Fruit fly (Drosophila melanogaster) whole organism, embryonic: ENCODE measurements around the gene CG13801.

Experiments used
- ATbp ChIP-seq: fragments of 200-800 bp; sonication (Bioruptor generic); optimal IDR thresholded peaks from 2 replicates; lab custom pipeline; 2017; ENCODE audit warnings: missing biosample characterization, mild to moderate bottlenecking, missing genetic modification characterization, missing genetic modification reagents
- Aef1 ChIP-seq: fragments of 200-800 bp; sonication (Bioruptor generic); IDR thresholded peaks from 3 replicates; pipeline ENCODE4 v1.3.6; 2022; ENCODE audit warnings: missing biosample characterization, missing genetic modification characterization
- Awh ChIP-seq: fragments of 200-800 bp; sonication (Bioruptor generic); IDR thresholded peaks from 2 replicates; pipeline ENCODE4, ENCODE4 v1.3.6; 2022; ENCODE audit warnings: missing biosample characterization, missing genetic modification characterization
- Bdp1 ChIP-seq: fragments of 200-800 bp; sonication (Bioruptor generic); optimal IDR thresholded peaks from 3 replicates; lab custom pipeline; 2016; ENCODE audit warnings: missing biosample characterization, missing genetic modification characterization
- Bgb ChIP-seq: fragments of 200-800 bp; sonication (Bioruptor generic); IDR thresholded peaks from 2 replicates; pipeline ENCODE4 v1.3.6; 2022; ENCODE audit warnings: missing biosample characterization, missing genetic modification characterization; ENCODE audit not compliant: partially characterized antibody
- CG1024 ChIP-seq: fragments of 200-800 bp; sonication (Bioruptor generic); IDR thresholded peaks from 2 replicates; pipeline ENCODE4 v1.3.6; 2022; ENCODE audit warnings: missing biosample characterization, missing genetic modification characterization
- CG12104 ChIP-seq: fragments of 200-800 bp; sonication (Bioruptor generic); optimal IDR thresholded peaks from 3 replicates; lab custom pipeline; 2016; ENCODE audit warnings: missing biosample characterization, missing genetic modification characterization
- CG12744 ChIP-seq: fragments of 200-800 bp; sonication (Bioruptor generic); optimal IDR thresholded peaks from 2 replicates; lab custom pipeline; 2016; ENCODE audit warnings: missing biosample characterization, missing genetic modification characterization
- CG13287 ChIP-seq: fragments of 200-800 bp; sonication (Bioruptor generic); IDR thresholded peaks from 2 replicates; pipeline ENCODE4 v1.3.6; 2022; ENCODE audit warnings: missing biosample characterization, missing genetic modification characterization; ENCODE audit not compliant: partially characterized antibody
- CG13624 ChIP-seq: fragments of 200-800 bp; sonication (Bioruptor generic); optimal IDR thresholded peaks from 2 replicates; lab custom pipeline; 2016; ENCODE audit warnings: missing biosample characterization, missing genetic modification characterization
- CG15011 ChIP-seq: fragments of 200-800 bp; sonication (Bioruptor generic); optimal IDR thresholded peaks from 3 replicates; lab custom pipeline; 2018; ENCODE audit warnings: missing biosample characterization, mild to moderate bottlenecking, missing genetic modification characterization
- CG17568 ChIP-seq: fragments of 200-800 bp; sonication (Bioruptor generic); optimal IDR thresholded peaks from 2 replicates; lab custom pipeline; 2018; ENCODE audit warnings: missing biosample characterization, mild to moderate bottlenecking, missing genetic modification characterization, moderate library complexity
- CG18764 ChIP-seq: fragments of 200-800 bp; sonication (Bioruptor generic); optimal IDR thresholded peaks from 3 replicates; lab custom pipeline; 2016; ENCODE audit warnings: missing biosample characterization, missing genetic modification characterization
- CG2116 ChIP-seq: fragments of 200-800 bp; sonication (Bioruptor generic); optimal IDR thresholded peaks from 3 replicates; lab custom pipeline; 2018; ENCODE audit warnings: missing biosample characterization, mild to moderate bottlenecking, missing genetic modification characterization
- CG31365 ChIP-seq: fragments of 200-800 bp; sonication (Bioruptor generic); optimal IDR thresholded peaks from 2 replicates; lab custom pipeline; 2018; ENCODE audit warnings: missing biosample characterization, mild to moderate bottlenecking, missing genetic modification characterization
- CG31441 ChIP-seq: fragments of 200-800 bp; sonication (Bioruptor generic); IDR thresholded peaks from 2 replicates; pipeline ENCODE4 v1.3.6; 2022; ENCODE audit warnings: missing biosample characterization, missing genetic modification characterization
- CG33557 ChIP-seq: fragments of 200-800 bp; sonication (Bioruptor generic); optimal IDR thresholded peaks from 2 replicates; lab custom pipeline; 2019; ENCODE audit warnings: missing biosample characterization, mild to moderate bottlenecking, missing genetic modification characterization, moderate library complexity
- CG3847 ChIP-seq: fragments of 200-800 bp; sonication (Bioruptor generic); IDR thresholded peaks from 2 replicates; pipeline ENCODE4 v1.3.6; 2022; ENCODE audit warnings: missing biosample characterization, missing genetic modification characterization
- CG4360 ChIP-seq: fragments of 200-800 bp; sonication (Bioruptor generic); IDR thresholded peaks from 2 replicates; pipeline ENCODE4 v1.3.6; 2022; ENCODE audit warnings: missing biosample characterization, missing genetic modification characterization
- CG43689 ChIP-seq: fragments of 200-800 bp; sonication (Bioruptor generic); IDR thresholded peaks from 2 replicates; pipeline ENCODE4 v1.3.6; 2022; ENCODE audit warnings: missing biosample characterization, missing genetic modification characterization
- CG4404 ChIP-seq: fragments of 200-800 bp; sonication (Bioruptor generic); IDR thresholded peaks from 2 replicates; pipeline ENCODE4 v1.3.6; 2022; ENCODE audit warnings: missing biosample characterization, missing genetic modification characterization
- CG4424 ChIP-seq: fragments of 200-800 bp; sonication (Bioruptor generic); optimal IDR thresholded peaks from 3 replicates; lab custom pipeline; 2016; ENCODE audit warnings: missing biosample characterization, missing genetic modification characterization
- CG4854 ChIP-seq: fragments of 200-800 bp; sonication (Bioruptor generic); optimal IDR thresholded peaks from 2 replicates; lab custom pipeline; 2016; ENCODE audit warnings: missing biosample characterization, missing genetic modification characterization, inconsistent platforms
- CG6175 ChIP-seq: fragments of 200-800 bp; sonication (Bioruptor generic); IDR thresholded peaks from 3 replicates; pipeline ENCODE4 v1.3.6; 2022; ENCODE audit warnings: missing biosample characterization, missing genetic modification characterization
- CG6654 ChIP-seq: fragments of 200-800 bp; sonication (Bioruptor generic); optimal IDR thresholded peaks from 2 replicates; lab custom pipeline; 2017; ENCODE audit warnings: missing biosample characterization, mild to moderate bottlenecking, missing genetic modification characterization
- CG6683 ChIP-seq: fragments of 200-800 bp; sonication (Bioruptor generic); optimal IDR thresholded peaks from 2 replicates; lab custom pipeline; 2017; ENCODE audit warnings: missing biosample characterization, mild to moderate bottlenecking, missing genetic modification characterization, missing genetic modification reagents
- CG7372 ChIP-seq: fragments of 200-800 bp; sonication (Bioruptor generic); IDR thresholded peaks from 2 replicates; pipeline ENCODE4 v1.3.6; 2022; ENCODE audit warnings: missing biosample characterization, missing genetic modification characterization
- CG8388 ChIP-seq: fragments of 200-800 bp; sonication (Bioruptor generic); optimal IDR thresholded peaks from 2 replicates; lab custom pipeline; 2019; ENCODE audit warnings: missing biosample characterization, mild to moderate bottlenecking, missing genetic modification characterization, moderate library complexity
- E2f2 ChIP-seq: fragments of 200-800 bp; sonication (Bioruptor generic); IDR thresholded peaks from 2 replicates; pipeline ENCODE4 v1.3.6; 2022; ENCODE audit warnings: missing biosample characterization, missing genetic modification characterization
- Lpt ChIP-seq: fragments of >200 bp; optimal IDR thresholded peaks from 2 replicates; lab custom pipeline; 2018; ENCODE audit warnings: missing biosample characterization, missing genetic modification characterization
- Med ChIP-seq: fragments of 200-800 bp; sonication (Bioruptor generic); peaks from one replicate; lab custom pipeline; 2016; ENCODE audit warnings: missing biosample characterization, missing genetic modification characterization, mild to moderate bottlenecking, inconsistent platforms, moderate library complexity
- Vsx1 ChIP-seq: fragments of 200-800 bp; sonication (Bioruptor generic); optimal IDR thresholded peaks from 2 replicates; lab custom pipeline; 2017; ENCODE audit warnings: missing biosample characterization, mild to moderate bottlenecking, missing genetic modification characterization, missing genetic modification reagents
- ac ChIP-seq: fragments of 200-800 bp; sonication (Bioruptor generic); optimal IDR thresholded peaks from 3 replicates; lab custom pipeline; 2017; ENCODE audit warnings: missing biosample characterization, mild to moderate bottlenecking, missing genetic modification characterization
- amos ChIP-seq: fragments of 200-800 bp; sonication (Bioruptor generic); IDR thresholded peaks from 2 replicates; pipeline ENCODE4 v1.3.6; 2022; ENCODE audit warnings: missing biosample characterization, missing genetic modification characterization; ENCODE audit not compliant: partially characterized antibody
- ato ChIP-seq: fragments of 200-800 bp; sonication (Bioruptor generic); IDR thresholded peaks from 2 replicates; pipeline ENCODE4 v1.3.6; 2022; ENCODE audit warnings: missing biosample characterization, missing genetic modification characterization; ENCODE audit not compliant: partially characterized antibody
- az2 ChIP-seq: fragments of 200-800 bp; sonication (Bioruptor generic); optimal IDR thresholded peaks from 3 replicates; lab custom pipeline; 2016; ENCODE audit warnings: missing biosample characterization, missing genetic modification characterization
- cwo ChIP-seq: fragments of 200-800 bp; sonication (Bioruptor generic); optimal IDR thresholded peaks from 3 replicates; lab custom pipeline; 2017; ENCODE audit warnings: missing biosample characterization, missing genetic modification characterization, mild to moderate bottlenecking, moderate library complexity, missing genetic modification reagents
- dan ChIP-seq: fragments of 200-800 bp; sonication (Bioruptor generic); IDR thresholded peaks from 2 replicates; pipeline ENCODE4 v1.3.6; 2022; ENCODE audit warnings: missing biosample characterization, missing genetic modification characterization
- dysf ChIP-seq: fragments of 200-800 bp; sonication (Bioruptor generic); IDR thresholded peaks from 3 replicates; pipeline ENCODE4 v1.3.6; 2022; ENCODE audit warnings: missing biosample characterization, missing genetic modification characterization
- ftz-f1 ChIP-seq: fragments of 200-800 bp; sonication (Bioruptor generic); optimal IDR thresholded peaks from 2 replicates; lab custom pipeline; 2016; ENCODE audit warnings: missing biosample characterization, missing genetic modification characterization
- gfzf ChIP-seq: fragments of 200-800 bp; sonication (Bioruptor generic); optimal IDR thresholded peaks from 2 replicates; lab custom pipeline; 2016; ENCODE audit warnings: missing biosample characterization, mild to moderate bottlenecking, missing genetic modification characterization, moderate library complexity
- ind ChIP-seq: fragments of 200-800 bp; sonication (Bioruptor generic); optimal IDR thresholded peaks from 3 replicates; lab custom pipeline; 2016; ENCODE audit warnings: missing biosample characterization, missing genetic modification characterization
- pb ChIP-seq: fragments of 200-800 bp; sonication (Bioruptor generic); optimal IDR thresholded peaks from 3 replicates; lab custom pipeline; 2016; ENCODE audit warnings: missing biosample characterization, missing genetic modification characterization
- pfk ChIP-seq: fragments of 200-800 bp; sonication (Bioruptor generic); optimal IDR thresholded peaks from 2 replicates; lab custom pipeline; 2018; ENCODE audit warnings: missing biosample characterization, mild to moderate bottlenecking, missing genetic modification characterization, moderate library complexity
- sens ChIP-seq: fragments of 200-800 bp; sonication (Bioruptor generic); peaks from one replicate; lab custom pipeline; 2016; ENCODE audit warnings: missing biosample characterization, missing genetic modification characterization
- tin ChIP-seq: fragments of 200-800 bp; sonication (Bioruptor generic); optimal IDR thresholded peaks from 3 replicates; lab custom pipeline; 2016; ENCODE audit warnings: missing biosample characterization, missing genetic modification characterization
- tx ChIP-seq: fragments of 200-800 bp; sonication (Bioruptor generic); optimal IDR thresholded peaks from 2 replicates; lab custom pipeline; 2016; ENCODE audit warnings: missing biosample characterization, missing genetic modification characterization
- wek ChIP-seq: fragments of 200-800 bp; sonication (Bioruptor generic); optimal IDR thresholded peaks from 3 replicates; lab custom pipeline; 2018; ENCODE audit warnings: missing biosample characterization, mild to moderate bottlenecking, missing genetic modification characterization, moderate library complexity
- wor ChIP-seq: fragments of 200-800 bp; sonication (Bioruptor generic); IDR thresholded peaks from 2 replicates; pipeline ENCODE4 v1.3.6; 2022; ENCODE audit warnings: missing biosample characterization, missing genetic modification characterization
- zen ChIP-seq: fragments of 200-800 bp; sonication (Bioruptor generic); optimal IDR thresholded peaks from 3 replicates; lab custom pipeline; 2018; ENCODE audit warnings: missing biosample characterization, mild to moderate bottlenecking, missing genetic modification characterization, moderate library complexity
- zen2 ChIP-seq: fragments of 200-800 bp; sonication (Bioruptor generic); IDR thresholded peaks from 3 replicates; pipeline ENCODE4 v1.3.6; 2022; ENCODE audit warnings: missing biosample characterization, missing genetic modification characterization; ENCODE audit not compliant: partially characterized antibody

The CG13801 gene

DNA sequence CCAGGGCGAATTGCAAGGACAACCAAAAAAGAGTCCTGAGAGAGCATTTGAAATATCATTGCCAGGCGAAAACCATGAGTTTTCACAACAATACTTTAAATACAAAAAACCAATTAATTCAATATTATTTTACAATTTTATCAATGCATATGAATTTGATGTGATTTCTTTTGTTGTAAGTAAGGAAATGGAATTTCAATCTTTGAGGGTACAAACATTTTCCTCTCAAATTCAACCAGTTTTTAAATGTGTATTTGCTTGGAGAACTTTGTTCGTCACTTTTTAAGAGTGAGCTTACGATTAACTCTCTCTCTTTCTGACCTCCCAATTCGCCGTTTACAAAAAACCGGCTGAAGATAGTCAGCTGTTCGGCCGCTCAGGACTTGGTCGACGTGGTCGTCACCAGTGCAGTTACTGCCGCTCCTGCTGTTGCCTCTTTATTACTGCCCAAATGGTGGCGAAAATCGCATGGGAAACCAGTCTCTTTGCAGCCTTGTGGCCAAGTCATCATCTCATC is 51.3 kb downstream of the CG13801 start (continued):
- peak; percentile 66 for TF ChIP-seq Med (GFP tag; lab: Kevin White, UChicago)
- no peak for TF ChIP-seq ac (GFP tag; lab: Kevin White, UChicago)
- TF ChIP-seq Lpt (GFP tag; lab: Kevin White, UChicago), result no peak
- TF ChIP-seq pfk (GFP tag; lab: Kevin White, UChicago), result no peak
- TF ChIP-seq cwo (GFP tag; lab: Kevin White, UChicago), result peak; percentile 66
- TF ChIP-seq CG6683, result peak; percentile 44
- peak; percentile 52 for TF ChIP-seq ind (GFP tag; lab: Kevin White, UChicago)
- TF ChIP-seq CG7372, result peak; percentile 32; the same call in 1 of the 2 replicates
- no peak for TF ChIP-seq CG31365 (tag; lab: Kevin White, UChicago)
- no peak for TF ChIP-seq CG33557 (GFP tag; lab: Kevin White, UChicago)
- no peak for TF ChIP-seq amos (GFP tag; lab: Robert Waterston, UW)
- TF ChIP-seq CG6654 (GFP tag; lab: Kevin White, UChicago), result no peak
- TF ChIP-seq zen (tag; lab: Kevin White, UChicago), result no peak
- no peak for TF ChIP-seq ftz-f1 (GFP tag; lab: Kevin White, UChicago)
- TF ChIP-seq CG43689 (GFP tag; lab: Robert Waterston, UW), result no peak
- peak; percentile 18 for TF ChIP-seq CG12104 (GFP tag; lab: Kevin White, UChicago)
- TF ChIP-seq CG17568 (GFP tag; lab: Kevin White, UChicago), result no peak
- 0 out of 2 replicates have a peak, but pooled peaks have one; percentile 29 for TF ChIP-seq CG3847 (GFP tag; lab: Robert Waterston, UW)
- no peak for TF ChIP-seq tx (GFP tag; lab: Kevin White, UChicago)
- TF ChIP-seq CG1024 (GFP tag; lab: Robert Waterston, UW), result no peak; the same call in 1 of the 2 replicates
- no peak for TF ChIP-seq gfzf (GFP tag; lab: Kevin White, UChicago)
- TF ChIP-seq zen2 (GFP tag; lab: Robert Waterston, UW), result no peak
- TF ChIP-seq CG13624 (GFP tag; lab: Kevin White, UChicago), result no peak
- no peak for TF ChIP-seq CG8388 (GFP tag; lab: Kevin White, UChicago)
- peak; percentile 49; the same call in 2 of the 3 replicates for TF ChIP-seq Aef1 (GFP tag; lab: Robert Waterston, UW)
- TF ChIP-seq pb (GFP tag; lab: Kevin White, UChicago), result no peak
- TF ChIP-seq E2f2 (GFP tag; lab: Robert Waterston, UW), result peak; percentile 31; the same call in 1 of the 2 replicates
- no peak for TF ChIP-seq ATbp
- peak; percentile 74; the same call in 2 of the 3 replicates for TF ChIP-seq dysf (GFP tag; lab: Robert Waterston, UW)
- TF ChIP-seq CG12744 (GFP tag; lab: Kevin White, UChicago), result no peak
- TF ChIP-seq Bgb (GFP tag; lab: Robert Waterston, UW), result no peak
- TF ChIP-seq dan (GFP tag; lab: Robert Waterston, UW), result no peak
- TF ChIP-seq wek (GFP tag; lab: Kevin White, UChicago), result no peak
- TF ChIP-seq CG18764 (GFP tag; lab: Kevin White, UChicago), result no peak
- TF ChIP-seq Awh (GFP tag; lab: Robert Waterston, UW), result no peak
- TF ChIP-seq CG6175 (GFP tag; lab: Robert Waterston, UW), result no peak
- TF ChIP-seq CG4424, result peak; percentile 6
- no peak for TF ChIP-seq CG4360 (GFP tag; lab: Robert Waterston, UW)
- peak; percentile 2 for TF ChIP-seq az2
- no peak for TF ChIP-seq CG31441
- 0 out of 2 replicates have a peak, but pooled peaks have one; percentile 34 for TF ChIP-seq wor
- TF ChIP-seq CG4404, result no peak
- no peak for TF ChIP-seq CG4854 (GFP tag; lab: Kevin White, UChicago)
- TF ChIP-seq CG15011 (GFP tag; lab: Kevin White, UChicago), result no peak
- TF ChIP-seq tin (GFP tag; lab: Kevin White, UChicago), result no peak
- no peak for TF ChIP-seq Bdp1 (GFP tag; lab: Kevin White, UChicago)
- no peak for TF ChIP-seq Vsx1 (GFP tag; lab: Kevin White, UChicago)
- peak; percentile 76 for TF ChIP-seq sens (GFP tag; lab: Kevin White, UChicago)
- TF ChIP-seq CG2116 (GFP tag; lab: Kevin White, UChicago), result no peak
- TF ChIP-seq CG13287 (GFP tag; lab: Robert Waterston, UW), result no peak
- no peak for TF ChIP-seq ato (GFP tag; lab: Robert Waterston, UW)
